Worm (Caenorhabditis elegans): ENCODE results near the gene R11E3.19.
"Not testable (repeated sequence)": the region's sequence is repeated elsewhere in the genome, so short reads cannot be mapped to it uniquely, and the experiment has no call there.

Gene R11E3.19

DNA sequence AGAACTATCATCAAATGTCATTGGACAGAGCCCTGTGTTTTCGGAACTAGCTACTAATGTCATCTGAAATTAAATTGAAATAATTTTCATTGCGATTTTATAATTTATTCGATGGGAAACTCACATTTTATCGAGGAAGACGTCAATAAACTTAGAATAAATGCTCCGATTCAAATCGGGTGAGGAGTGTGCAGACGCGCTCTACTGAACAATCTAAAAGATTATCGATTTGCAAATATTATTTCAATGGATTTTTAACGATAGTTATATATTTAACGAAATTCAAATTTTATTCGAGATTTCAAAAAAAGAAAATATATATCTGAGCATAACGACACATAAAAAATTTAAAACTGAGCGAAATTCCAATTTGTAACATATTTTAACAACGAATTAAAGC is 23.2 kb upstream of the R11E3.19 start, which contains the start of gene eor-1:
eor-1 (minus strand) TSS at position 65 of the 400 bp plus-strand sequence.
- TF ChIP-seq aptf-2 (GFP tag; conservative IDR thresholded peaks at IDR 0.05) = no peak
- TF ChIP-seq mcd-1 (GFP tag; IDR thresholded peaks at IDR 0.05) = peak; percentile 79
- TF ChIP-seq ama-1 (optimal IDR thresholded peaks at IDR 0.05) = no peak
- peak in 1 of 2 experiments; percentile 44 for TF ChIP-seq ama-1 (GFP tag; optimal IDR thresholded peaks at IDR 0.05)
- peak; percentile 40 for TF ChIP-seq attf-5 (GFP tag; optimal IDR thresholded peaks at IDR 0.05)
- TF ChIP-seq snpc-3.4 (tag; optimal IDR thresholded peaks at IDR 0.05) = peak; percentile 27
- TF ChIP-seq snpc-4 (GFP tag; optimal IDR thresholded peaks at IDR 0.05) = peak; percentile 15
- TF ChIP-seq snpc-4 (tag; optimal IDR thresholded peaks at IDR 0.05) = peak in 2 of 4 experiments; percentile 6 to 58
- no peak for TF ChIP-seq pha-4 (tag; optimal IDR thresholded peaks at IDR 0.05)
- TF ChIP-seq lir-1 (GFP tag; conservative IDR thresholded peaks at IDR 0.05) = no peak
- TF ChIP-seq somi-1 (GFP tag; optimal IDR thresholded peaks at IDR 0.05) = no peak
- TF ChIP-seq lin-40 (tag; optimal IDR thresholded peaks at IDR 0.05) = peak; percentile 3
- TF ChIP-seq nhr-179 (tag; optimal IDR thresholded peaks at IDR 0.05) = no peak
- TF ChIP-seq fkh-3 (tag; optimal IDR thresholded peaks at IDR 0.05) = no peak

DNA sequence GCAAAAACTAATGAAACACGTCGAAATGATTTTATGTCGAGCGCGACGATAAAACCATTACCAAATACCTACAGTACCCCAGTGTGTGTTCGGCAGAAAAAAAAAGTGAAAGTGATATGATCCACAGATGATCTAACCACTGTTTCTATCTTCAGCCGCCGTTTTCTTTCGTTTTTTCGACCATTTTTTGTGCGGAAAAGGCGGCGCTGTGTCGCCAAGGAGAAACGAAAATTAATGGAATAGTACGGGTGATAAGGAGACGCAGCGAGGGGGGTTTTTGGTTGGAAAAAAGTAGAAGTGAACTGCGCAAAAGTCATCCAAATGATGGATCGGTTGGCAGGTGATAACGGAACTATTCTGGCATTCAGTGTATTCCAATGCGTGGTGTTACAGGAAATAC is 19.2 kb upstream of the R11E3.19 start:
- TF ChIP-seq Y95B8A.8 (GFP tag; IDR thresholded peaks at IDR 0.05) = no peak
- 0 out of 2 replicates have a peak, but pooled peaks have one; percentile 9 for TF ChIP-seq hmg-1.2 (GFP tag; IDR thresholded peaks at IDR 0.05)

DNA sequence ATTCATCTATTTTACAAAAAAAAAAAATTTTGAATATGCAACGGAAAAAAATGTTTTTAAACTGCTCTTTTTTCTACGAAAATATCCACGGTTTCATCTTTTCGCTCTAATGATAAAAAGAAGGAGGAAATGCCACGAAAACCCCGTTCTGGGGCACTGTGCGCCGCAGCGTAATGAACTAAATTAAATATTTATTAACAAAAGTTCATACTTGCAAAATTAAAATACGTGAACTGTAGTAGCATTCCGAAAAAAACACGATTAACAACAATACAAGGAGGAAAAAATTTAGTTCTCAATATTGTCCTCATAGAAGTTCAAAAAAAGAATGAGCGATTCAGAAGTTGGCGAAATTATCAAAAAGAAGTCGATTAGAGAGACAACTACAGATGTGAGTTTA is 13.5 kb upstream of the R11E3.19 start, which contains the start of gene R11E3.1:
R11E3.1 (plus strand) TSS at position 301 of the 400 bp plus-strand sequence.
- no peak for TF ChIP-seq B0261.1 (tag; optimal IDR thresholded peaks at IDR 0.05)
- TF ChIP-seq ztf-26 (tag; optimal IDR thresholded peaks at IDR 0.05) = no peak
- TF ChIP-seq nhr-27 (tag; optimal IDR thresholded peaks at IDR 0.05) = no peak
- no peak for TF ChIP-seq lsy-27 (tag; optimal IDR thresholded peaks at IDR 0.05; ENCODE audit: borderline replicate concordance, insufficient read depth)
- no peak for TF ChIP-seq T07F8.4 (tag; optimal IDR thresholded peaks at IDR 0.05)
- no peak for TF ChIP-seq ztf-28 (GFP tag; IDR thresholded peaks at IDR 0.05)
- TF ChIP-seq lsl-1 (GFP tag; optimal IDR thresholded peaks at IDR 0.05) = no peak
- no peak for TF ChIP-seq rpc-1 (optimal IDR thresholded peaks at IDR 0.05)
- TF ChIP-seq rpc-1 (tag; optimal IDR thresholded peaks at IDR 0.05) = no peak
- TF ChIP-seq F33H1.4 (GFP tag; IDR thresholded peaks at IDR 0.05) = no peak
- no peak for TF ChIP-seq madf-6 (GFP tag; IDR thresholded peaks at IDR 0.05)
- TF ChIP-seq pbrm-1 (GFP tag; IDR thresholded peaks at IDR 0.05) = no peak

DNA sequence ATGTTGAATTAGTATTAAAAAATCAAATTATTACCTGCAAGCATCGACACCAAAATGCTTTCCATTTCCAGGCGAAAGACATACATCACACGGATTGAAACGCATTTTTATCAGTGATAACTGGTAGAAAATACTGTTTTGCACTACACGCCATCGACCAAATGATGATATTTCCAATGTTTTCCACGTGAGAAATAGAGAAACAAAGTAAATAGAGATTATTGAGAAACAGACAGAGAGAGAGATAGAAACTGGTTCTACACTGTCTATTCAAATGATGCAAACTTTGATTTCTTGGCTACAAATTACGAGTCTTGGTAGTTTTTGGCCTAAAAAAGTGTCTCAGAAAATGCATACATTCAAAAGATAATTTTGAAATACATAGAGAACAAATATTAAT is 12.4 kb upstream of the R11E3.19 start, which contains the start of gene nhr-104:
nhr-104 (minus strand) TSS at position 361 of the 400 bp plus-strand sequence.
- TF ChIP-seq pha-4 (tag; optimal IDR thresholded peaks at IDR 0.05) (peak; percentile 56), nfya-1 (tag; optimal IDR thresholded peaks at IDR 0.05; ENCODE audit: borderline replicate concordance, insufficient read depth) (no peak), hmg-1.2 (GFP tag; IDR thresholded peaks at IDR 0.05) (peak; percentile 45; the same call in 1 of the 2 replicates), attf-5 (GFP tag; optimal IDR thresholded peaks at IDR 0.05) (peak; percentile 38), nhr-80 (tag; optimal IDR thresholded peaks at IDR 0.05) (peak; percentile 80), lin-40 (tag; optimal IDR thresholded peaks at IDR 0.05) (peak; percentile 45), repo-1 (tag; optimal IDR thresholded peaks at IDR 0.05) (no peak)

DNA sequence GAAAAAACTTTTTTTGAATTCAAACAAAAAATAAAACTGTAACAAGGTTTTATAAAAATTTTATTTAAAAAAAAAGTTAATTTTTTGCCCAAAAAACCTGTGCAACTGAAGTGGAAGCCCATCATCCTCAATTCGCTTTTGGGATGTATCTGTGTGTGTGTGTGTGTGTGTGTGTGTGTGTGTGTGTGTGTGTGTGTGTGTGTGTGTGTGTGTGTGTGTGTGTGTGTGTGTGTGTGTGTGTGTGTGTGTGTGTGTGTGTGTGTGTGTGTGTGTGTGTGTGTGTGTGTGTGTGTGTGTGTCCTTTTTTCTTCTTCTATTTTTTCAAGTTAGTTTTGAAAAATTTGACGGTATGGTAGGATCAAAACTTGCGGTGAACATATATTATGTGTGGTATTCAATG is 8.8 kb upstream of the R11E3.19 start:
- TF ChIP-seq tbp1 (GFP tag; optimal IDR thresholded peaks at IDR 0.05) = peak; percentile 5
- TF ChIP-seq hmg-1.2 (GFP tag; IDR thresholded peaks at IDR 0.05) = peak; percentile 34; the same call in 1 of the 2 replicates
- not testable (repeated sequence) for TF ChIP-seq snpc-4 (GFP tag; optimal IDR thresholded peaks at IDR 0.05)
- peak in 1 of 4 experiments; percentile 52 for TF ChIP-seq snpc-4 (tag; optimal IDR thresholded peaks at IDR 0.05)
- TF ChIP-seq egrh-3 (GFP tag; IDR thresholded peaks at IDR 0.05) = peak; percentile 58; the same call in 1 of the 2 replicates
